Worm (Caenorhabditis elegans): ENCODE measurements around the gene neg-1.
A peak's percentile ranks its signal among the peaks of the same experiment; 100 is the strongest.
"Not testable (repeated sequence)": the region's sequence is repeated elsewhere in the genome, so short reads cannot be mapped to it uniquely, and the experiment has no call there.

The neg-1 gene

DNA sequence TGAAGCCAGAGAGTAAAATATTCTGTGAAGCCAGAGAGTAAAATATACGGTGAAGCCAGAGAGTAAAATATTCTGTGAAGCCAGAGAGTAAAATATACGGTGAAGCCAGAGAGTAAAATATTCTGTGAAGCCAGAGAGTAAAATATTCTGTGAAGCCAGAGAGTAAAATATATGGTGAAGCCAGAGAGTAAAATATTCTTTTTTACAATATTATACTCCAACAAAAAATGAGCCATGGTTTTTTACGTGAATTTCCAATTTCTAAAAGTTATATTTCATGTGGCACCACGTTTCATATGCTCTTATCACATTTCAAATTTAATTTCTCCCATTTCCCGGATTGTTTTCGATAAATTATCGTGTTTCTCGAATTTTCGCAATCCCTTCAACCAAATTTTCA lies 38.2 kb downstream of the neg-1 start, which contains the start of gene irld-1:
irld-1 (plus strand) TSS at position 301 of the 400 bp plus-strand sequence.
- TF ChIP-seq scrt-1 (GFP tag; IDR thresholded peaks at IDR 0.05); hmg-4 (GFP tag; optimal IDR thresholded peaks at IDR 0.05); B0310.2 (tag; optimal IDR thresholded peaks at IDR 0.05): not testable (repeated sequence)

DNA sequence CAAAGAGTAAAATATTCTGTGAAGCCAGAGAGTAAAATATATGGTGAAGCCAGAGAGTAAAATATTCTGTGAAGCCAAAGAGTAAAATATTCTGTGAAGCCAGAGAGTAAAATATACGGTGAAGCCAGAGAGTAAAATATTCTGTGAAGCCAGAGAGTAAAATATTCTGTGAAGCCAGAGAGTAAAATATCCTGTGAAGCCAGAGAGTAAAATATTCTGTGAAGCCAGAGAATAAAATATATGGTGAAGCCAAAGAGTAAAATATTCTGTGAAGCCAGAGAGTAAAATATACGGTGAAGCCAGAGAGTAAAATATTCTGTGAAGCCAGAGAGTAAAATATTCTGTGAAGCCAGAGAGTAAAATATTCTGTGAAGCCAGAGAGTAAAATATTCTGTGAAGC lies 41.2 kb downstream of the neg-1 start:
- TF ChIP-seq tbx-37 (GFP tag; conservative IDR thresholded peaks at IDR 0.05): peak; percentile 40; the same call in 1 of the 2 replicates

DNA sequence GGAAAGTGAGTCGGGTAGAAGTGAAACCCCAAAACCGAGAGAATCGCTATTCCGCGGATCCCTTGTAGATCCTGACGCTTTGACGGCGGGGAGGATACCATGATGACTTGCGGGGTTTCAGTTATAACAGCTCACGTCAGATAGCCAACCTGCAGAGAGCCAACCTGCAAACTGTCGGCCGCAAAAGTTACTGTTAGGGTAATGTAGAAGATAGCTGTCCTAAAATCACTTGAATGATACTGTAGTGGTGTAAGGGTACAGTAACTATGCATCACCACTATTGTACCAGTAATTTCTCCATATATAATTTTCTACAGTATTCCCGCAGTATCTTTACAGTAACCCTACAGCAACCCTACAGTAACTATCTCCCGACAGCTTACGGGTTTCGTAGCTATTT lies 42.2 kb downstream of the neg-1 start, which contains the start of gene oac-12:
oac-12 (minus strand) TSS at position 101 of the 400 bp plus-strand sequence.
- TF ChIP-seq sea-1 (GFP tag; conservative IDR thresholded peaks at IDR 0.05) (no peak), F13C5.2 (tag; optimal IDR thresholded peaks at IDR 0.05) (no peak), hmg-4 (GFP tag; optimal IDR thresholded peaks at IDR 0.05) (no peak), ceh-13 (GFP tag; optimal IDR thresholded peaks at IDR 0.05) (no peak), tbx-11 (GFP tag; IDR thresholded peaks at IDR 0.05) (no peak), ama-1 (optimal IDR thresholded peaks at IDR 0.05) (no peak), hmbx-1 (tag; optimal IDR thresholded peaks at IDR 0.05) (no peak), flt-1 (GFP tag; IDR thresholded peaks at IDR 0.05) (no peak), ceh-36 (tag; optimal IDR thresholded peaks at IDR 0.05) (no peak), tra-4 (tag; optimal IDR thresholded peaks at IDR 0.05) (no peak), B0310.2 (tag; optimal IDR thresholded peaks at IDR 0.05) (no peak), pes-1 (GFP tag; IDR thresholded peaks at IDR 0.05) (no peak), tbx-37 (GFP tag; conservative IDR thresholded peaks at IDR 0.05) (no peak), hnd-1 (tag; optimal IDR thresholded peaks at IDR 0.05) (no peak), ets-7 (tag; optimal IDR thresholded peaks at IDR 0.05) (no peak), aly-1 (tag; optimal IDR thresholded peaks at IDR 0.05) (no peak), scrt-1 (GFP tag; IDR thresholded peaks at IDR 0.05) (no peak)

- TF ChIP-seq sea-1 (GFP tag; conservative IDR thresholded peaks at IDR 0.05): no peak
- no peak for TF ChIP-seq hmg-4 (GFP tag; optimal IDR thresholded peaks at IDR 0.05)
- TF ChIP-seq tbx-37 (GFP tag; conservative IDR thresholded peaks at IDR 0.05): no peak
- TF ChIP-seq pes-1 (GFP tag; IDR thresholded peaks at IDR 0.05): no peak
Measured at ce11 chrV:4330820-4331219, 43.9 kb downstream of the neg-1 start.

DNA sequence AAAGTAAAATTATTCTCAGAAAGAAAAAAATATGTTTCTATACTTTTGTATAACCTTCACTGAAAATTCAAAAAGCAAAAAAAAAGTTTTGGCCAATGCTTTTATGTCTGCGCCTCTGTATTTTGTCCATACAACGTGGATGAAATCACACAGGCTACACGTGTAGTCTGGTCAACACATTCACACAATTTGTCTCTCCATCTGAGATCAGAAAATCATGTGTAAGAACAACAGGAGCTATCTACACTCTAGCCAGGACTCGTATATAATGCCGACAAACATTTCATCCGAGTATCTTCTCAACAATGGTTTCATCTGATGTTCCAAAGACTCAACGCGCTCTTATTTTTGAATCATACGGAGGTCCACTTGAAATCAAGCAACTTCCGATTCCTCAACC lies 47.8 kb downstream of the neg-1 start, which contains the start of gene D2063.1:
D2063.1 (plus strand) TSS at position 281 of the 400 bp plus-strand sequence.
- no peak for TF ChIP-seq tbx-11 (GFP tag; IDR thresholded peaks at IDR 0.05)
- no peak for TF ChIP-seq B0310.2 (tag; optimal IDR thresholded peaks at IDR 0.05)
- no peak for TF ChIP-seq aly-1 (tag; optimal IDR thresholded peaks at IDR 0.05)
- TF ChIP-seq pes-1 (GFP tag; IDR thresholded peaks at IDR 0.05): no peak
- TF ChIP-seq ceh-36 (tag; optimal IDR thresholded peaks at IDR 0.05): no peak
- no peak for TF ChIP-seq ceh-13 (GFP tag; optimal IDR thresholded peaks at IDR 0.05)
- TF ChIP-seq hmg-4 (GFP tag; optimal IDR thresholded peaks at IDR 0.05): no peak
- TF ChIP-seq F13C5.2 (tag; optimal IDR thresholded peaks at IDR 0.05): no peak
- no peak for TF ChIP-seq scrt-1 (GFP tag; IDR thresholded peaks at IDR 0.05)
- TF ChIP-seq ets-7 (tag; optimal IDR thresholded peaks at IDR 0.05): no peak
- TF ChIP-seq flt-1 (GFP tag; IDR thresholded peaks at IDR 0.05): no peak
- TF ChIP-seq hmbx-1 (tag; optimal IDR thresholded peaks at IDR 0.05): no peak
- no peak for TF ChIP-seq hnd-1 (tag; optimal IDR thresholded peaks at IDR 0.05)
- TF ChIP-seq sea-1 (GFP tag; conservative IDR thresholded peaks at IDR 0.05): no peak
- no peak for TF ChIP-seq ama-1 (optimal IDR thresholded peaks at IDR 0.05)
- no peak for TF ChIP-seq tbx-37 (GFP tag; conservative IDR thresholded peaks at IDR 0.05)
- TF ChIP-seq tra-4 (tag; optimal IDR thresholded peaks at IDR 0.05): no peak

ce11 chrV:4325415-4325814 lies 49.3 kb downstream of the neg-1 start, which contains the start of gene nhr-125:
Gene nhr-125 (minus strand): TSS chrV:4325515.
- no peak for TF ChIP-seq pes-1 (GFP tag; IDR thresholded peaks at IDR 0.05)
- TF ChIP-seq tbx-11 (GFP tag; IDR thresholded peaks at IDR 0.05): no peak
- no peak for TF ChIP-seq scrt-1 (GFP tag; IDR thresholded peaks at IDR 0.05)
- no peak for TF ChIP-seq hmg-4 (GFP tag; optimal IDR thresholded peaks at IDR 0.05)
- no peak for TF ChIP-seq B0310.2 (tag; optimal IDR thresholded peaks at IDR 0.05)
- no peak for TF ChIP-seq tbx-37 (GFP tag; conservative IDR thresholded peaks at IDR 0.05)
- no peak for TF ChIP-seq ets-7 (tag; optimal IDR thresholded peaks at IDR 0.05)
- no peak for TF ChIP-seq sea-1 (GFP tag; conservative IDR thresholded peaks at IDR 0.05)
- TF ChIP-seq aly-1 (tag; optimal IDR thresholded peaks at IDR 0.05): no peak
- no peak for TF ChIP-seq ama-1 (optimal IDR thresholded peaks at IDR 0.05)
- TF ChIP-seq hnd-1 (tag; optimal IDR thresholded peaks at IDR 0.05): no peak
- no peak for TF ChIP-seq ceh-36 (tag; optimal IDR thresholded peaks at IDR 0.05)

All from whole organism, early embryonic.